Fruit fly (Drosophila melanogaster): Measurements from ENCODE around the gene Tsp86D.

The Tsp86D gene

DNA sequence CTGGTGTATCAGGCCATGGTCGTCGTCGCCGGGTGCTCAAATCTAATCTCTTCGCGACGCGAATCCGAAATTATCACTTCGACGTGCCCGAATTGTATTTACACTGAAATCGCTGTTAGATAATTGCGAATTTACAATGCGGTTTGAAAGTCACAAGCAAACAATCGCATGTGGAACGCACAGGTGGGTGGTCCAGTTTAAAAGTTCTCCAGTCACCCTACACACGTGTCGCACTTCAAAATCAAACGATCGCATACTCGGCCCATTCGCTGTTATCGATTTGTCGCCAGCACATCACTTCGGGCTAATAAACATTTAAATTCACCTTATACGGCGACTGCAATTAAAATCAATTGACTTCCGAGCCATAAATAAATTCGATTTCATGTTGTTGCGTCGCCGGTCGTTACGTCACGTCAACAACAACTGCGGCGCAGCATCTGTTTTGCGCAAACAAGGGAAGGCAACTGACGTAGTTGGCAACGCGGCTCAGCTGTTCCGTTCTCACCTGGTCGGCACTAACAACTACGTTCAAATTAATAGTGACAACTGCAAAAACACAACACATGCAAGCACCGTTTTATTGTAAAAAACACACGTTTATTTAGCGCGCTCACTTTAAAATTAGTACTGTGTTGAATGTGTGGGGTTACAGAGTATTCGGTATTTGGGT is 5.6 kb upstream of the Tsp86D start, which contains the start of gene CG6574 (continued):
- TF ChIP-seq CG17912 (GFP tag; optimal IDR thresholded peaks at IDR 0.05) (no peak), CG2712 (tag; optimal IDR thresholded peaks at IDR 0.05) (peak; percentile 6), CG10959 (GFP tag; IDR thresholded peaks at IDR 0.05) (no peak), sens-2 (GFP tag; IDR thresholded peaks at IDR 0.05) (no peak), MESR4 (GFP tag; optimal IDR thresholded peaks at IDR 0.05) (no peak), CG17361 (GFP tag; IDR thresholded peaks at IDR 0.05) (0 out of 3 replicates have a peak, but pooled peaks have one; percentile 14), NK7.1 (GFP tag; optimal IDR thresholded peaks at IDR 0.05) (no peak), maf-S (GFP tag; optimal IDR thresholded peaks at IDR 0.05) (no peak), H2.0 (GFP tag; IDR thresholded peaks at IDR 0.05) (no peak), sob (GFP tag; IDR thresholded peaks at IDR 0.05) (no peak), ATbp (GFP tag; optimal IDR thresholded peaks at IDR 0.05) (no peak), Mad (GFP tag; optimal IDR thresholded peaks at IDR 0.05) (no peak), Optix (GFP tag; IDR thresholded peaks at IDR 0.05) (no peak), CG8089 (GFP tag; optimal IDR thresholded peaks at IDR 0.05) (no peak), zf30C (GFP tag; optimal IDR thresholded peaks at IDR 0.05) (no peak), CkIIα-i1 (GFP tag; IDR thresholded peaks at IDR 0.05) (no peak), crol (GFP tag; IDR thresholded peaks at IDR 0.05) (no peak), CG15011 (GFP tag; optimal IDR thresholded peaks at IDR 0.05) (no peak), Scr (GFP tag; IDR thresholded peaks at IDR 0.05; ENCODE audit: partially characterized antibody) (no peak), dm (GFP tag; optimal IDR thresholded peaks at IDR 0.05) (no peak), Asciz (GFP tag; optimal IDR thresholded peaks at IDR 0.05) (no peak), Rx (GFP tag; IDR thresholded peaks at IDR 0.05) (no peak), CG7556 (GFP tag; optimal IDR thresholded peaks at IDR 0.05) (peak; percentile 5), CG5245 (GFP tag; optimal IDR thresholded peaks at IDR 0.05) (no peak), CG34376 (GFP tag; optimal IDR thresholded peaks at IDR 0.05) (peak; percentile 46), CG8290 (GFP tag; optimal IDR thresholded peaks at IDR 0.05) (no peak), CG8290 (tag; optimal IDR thresholded peaks at IDR 0.05) (peak in 1 of 2 experiments; percentile 14), Xbp1 (GFP tag; optimal IDR thresholded peaks at IDR 0.05) (no peak), kay (GFP tag; optimal IDR thresholded peaks at IDR 0.05) (no peak), tna (GFP tag; IDR thresholded peaks at IDR 0.05; ENCODE audit: partially characterized antibody) (no peak), Oli (tag; optimal IDR thresholded peaks at IDR 0.05) (no peak), CG13424 (tag; optimal IDR thresholded peaks at IDR 0.05) (no peak), disco-r (GFP tag; optimal IDR thresholded peaks at IDR 0.05) (no peak), Dip3 (GFP tag; optimal IDR thresholded peaks at IDR 0.05) (no peak), CHES-1-like (GFP tag; optimal IDR thresholded peaks at IDR 0.05) (no peak), Hmx (GFP tag; optimal IDR thresholded peaks at IDR 0.05) (no peak), abd-A (tag; optimal IDR thresholded peaks at IDR 0.05) (no peak), da (GFP tag; optimal IDR thresholded peaks at IDR 0.05) (no peak), btn (GFP tag; optimal IDR thresholded peaks at IDR 0.05) (no peak), CG9876 (GFP tag; optimal IDR thresholded peaks at IDR 0.05) (no peak), CG31388 (GFP tag; optimal IDR thresholded peaks at IDR 0.05) (no peak), amos (GFP tag; IDR thresholded peaks at IDR 0.05; ENCODE audit: partially characterized antibody) (no peak), D (optimal IDR thresholded peaks at IDR 0.05) (no peak), D (GFP tag; optimal IDR thresholded peaks at IDR 0.05) (no peak), CG8924 (tag; optimal IDR thresholded peaks at IDR 0.05) (peak; percentile 5), kni (GFP tag; optimal IDR thresholded peaks at IDR 0.05) (no peak), ftz-f1 (GFP tag; optimal IDR thresholded peaks at IDR 0.05) (no peak), cg (GFP tag; optimal IDR thresholded peaks at IDR 0.05) (no peak), CG11560 (tag; IDR thresholded peaks at IDR 0.05) (no peak), ind (GFP tag; optimal IDR thresholded peaks at IDR 0.05) (peak; percentile 6), sqz (GFP tag; optimal IDR thresholded peaks at IDR 0.05) (no peak), Doc2 (GFP tag; IDR thresholded peaks at IDR 0.05) (no peak)

Data from whole organism, embryonic.